Worm (Caenorhabditis elegans): ENCODE measurements around the gene Y79H2A.4.

The Y79H2A.4 gene

DNA sequence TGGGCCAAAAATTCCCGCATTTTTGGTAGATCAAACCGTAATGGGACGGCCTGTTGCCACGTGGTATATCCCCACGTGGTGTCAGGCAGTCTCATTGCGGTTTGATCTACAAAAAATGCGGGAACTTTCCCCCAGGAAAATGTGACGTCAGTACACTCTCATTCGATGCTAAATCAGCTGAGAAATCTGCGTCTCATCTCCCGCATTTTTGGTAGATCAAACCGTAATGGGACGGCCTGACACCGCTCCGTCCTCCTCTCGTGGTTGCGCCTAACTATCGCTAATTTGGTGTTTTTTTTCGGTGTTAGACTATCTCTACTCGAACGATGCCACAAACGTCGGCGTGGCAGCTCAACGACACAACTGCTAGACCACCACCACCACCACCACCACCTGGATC lies 20.3 kb downstream of the Y79H2A.4 start, which contains the start of gene zyg-8:
Gene zyg-8 (plus strand): TSS at position 301 of the 400 bp plus-strand sequence.
- TF ChIP-seq dmd-4 (tag; optimal IDR thresholded peaks at IDR 0.05) (no peak), alr-1 (tag; optimal IDR thresholded peaks at IDR 0.05) (no peak), ceh-82 (tag; optimal IDR thresholded peaks at IDR 0.05) (no peak)

DNA sequence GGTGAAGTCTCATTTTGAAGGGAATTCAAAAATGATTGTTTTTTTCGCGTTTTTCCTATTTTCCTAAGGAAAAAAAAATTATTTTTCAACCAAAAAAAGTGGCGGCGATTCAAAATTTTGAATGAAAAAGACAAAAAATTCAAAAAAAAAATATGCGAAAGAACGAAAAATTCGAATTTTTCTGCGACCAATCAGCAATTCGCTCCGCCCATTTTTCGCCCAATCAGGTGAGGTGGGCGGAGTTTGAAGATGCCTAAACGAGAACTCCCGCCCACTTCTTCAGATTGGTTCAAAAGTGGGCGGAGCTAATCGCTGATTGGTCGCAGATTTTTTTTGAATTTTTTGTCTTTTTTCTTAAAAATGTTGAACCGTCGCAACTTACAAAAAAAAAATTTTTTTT lies 22.8 kb downstream of the Y79H2A.4 start:
- TF ChIP-seq dmd-4 (tag; optimal IDR thresholded peaks at IDR 0.05): no peak
- TF ChIP-seq blmp-1 (tag; optimal IDR thresholded peaks at IDR 0.05; ENCODE audit: insufficient read depth): no peak
- TF ChIP-seq alr-1 (tag; optimal IDR thresholded peaks at IDR 0.05): no peak
- no peak for TF ChIP-seq ztf-1 (GFP tag; conservative IDR thresholded peaks at IDR 0.05)
- TF ChIP-seq elt-1 (tag; optimal IDR thresholded peaks at IDR 0.05): no peak
- TF ChIP-seq Y55F3AM.14 (GFP tag; optimal IDR thresholded peaks at IDR 0.05): no peak
- no peak for TF ChIP-seq nhr-25 (tag; optimal IDR thresholded peaks at IDR 0.05)
- no peak for TF ChIP-seq aly-2 (tag; optimal IDR thresholded peaks at IDR 0.05)
- no peak for TF ChIP-seq nhr-12 (tag; optimal IDR thresholded peaks at IDR 0.05)
- no peak for TF ChIP-seq unc-55 (GFP tag; optimal IDR thresholded peaks at IDR 0.05)
- no peak for TF ChIP-seq nhr-77 (tag; optimal IDR thresholded peaks at IDR 0.05)
- no peak for TF ChIP-seq nhr-23 (tag; optimal IDR thresholded peaks at IDR 0.05)
- TF ChIP-seq sma-3 (GFP tag; optimal IDR thresholded peaks at IDR 0.05): no peak
- no peak for TF ChIP-seq lin-39 (tag; optimal IDR thresholded peaks at IDR 0.05)
- TF ChIP-seq elt-3 (tag; optimal IDR thresholded peaks at IDR 0.05): no peak
- TF ChIP-seq sma-9 (GFP tag; optimal IDR thresholded peaks at IDR 0.05): no peak
- TF ChIP-seq sma-9 (tag; optimal IDR thresholded peaks at IDR 0.05): no peak

DNA sequence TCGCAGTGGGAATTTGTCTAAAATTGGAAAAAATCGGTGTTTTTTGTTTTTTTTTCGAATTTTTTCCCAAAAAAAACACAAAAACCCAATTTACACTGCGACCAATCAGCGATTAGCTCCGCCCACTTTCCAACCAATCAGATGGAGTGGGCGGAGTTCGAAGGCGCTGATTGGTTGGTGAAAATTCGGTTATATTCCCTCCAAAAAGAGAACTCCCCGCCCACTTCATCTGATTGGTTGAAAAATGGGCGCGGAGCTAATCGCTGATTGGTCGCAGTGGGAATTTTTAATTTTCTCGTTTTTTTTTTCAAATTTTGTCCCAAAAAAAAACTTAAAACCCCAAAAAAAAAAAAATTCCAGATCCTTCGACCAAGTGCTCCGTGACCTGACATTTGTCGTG lies 23.4 kb downstream of the Y79H2A.4 start:
- no peak for TF ChIP-seq ceh-82 (tag; optimal IDR thresholded peaks at IDR 0.05)
- no peak for TF ChIP-seq unc-55 (GFP tag; optimal IDR thresholded peaks at IDR 0.05)
- no peak for TF ChIP-seq lsy-2 (tag; optimal IDR thresholded peaks at IDR 0.05)
- no peak for TF ChIP-seq F13H6.1 (tag; optimal IDR thresholded peaks at IDR 0.05)

ce11 chrIII:12067736-12068135 lies 26.6 kb downstream of the Y79H2A.4 start:
- no peak for TF ChIP-seq alr-1 (tag; optimal IDR thresholded peaks at IDR 0.05)
- TF ChIP-seq elt-1 (tag; optimal IDR thresholded peaks at IDR 0.05): no peak
- no peak for TF ChIP-seq skn-1 (tag; optimal IDR thresholded peaks at IDR 0.05)
- TF ChIP-seq egl-27 (tag; optimal IDR thresholded peaks at IDR 0.05): no peak
- no peak for TF ChIP-seq blmp-1 (tag; optimal IDR thresholded peaks at IDR 0.05; ENCODE audit: insufficient read depth)
- no peak for TF ChIP-seq sma-9 (GFP tag; optimal IDR thresholded peaks at IDR 0.05)
- TF ChIP-seq sma-9 (tag; optimal IDR thresholded peaks at IDR 0.05): no peak
- TF ChIP-seq fos-1 (tag; optimal IDR thresholded peaks at IDR 0.05): no peak
- no peak for TF ChIP-seq ztf-1 (GFP tag; conservative IDR thresholded peaks at IDR 0.05)
- TF ChIP-seq snpc-4 (tag; optimal IDR thresholded peaks at IDR 0.05): no peak

DNA sequence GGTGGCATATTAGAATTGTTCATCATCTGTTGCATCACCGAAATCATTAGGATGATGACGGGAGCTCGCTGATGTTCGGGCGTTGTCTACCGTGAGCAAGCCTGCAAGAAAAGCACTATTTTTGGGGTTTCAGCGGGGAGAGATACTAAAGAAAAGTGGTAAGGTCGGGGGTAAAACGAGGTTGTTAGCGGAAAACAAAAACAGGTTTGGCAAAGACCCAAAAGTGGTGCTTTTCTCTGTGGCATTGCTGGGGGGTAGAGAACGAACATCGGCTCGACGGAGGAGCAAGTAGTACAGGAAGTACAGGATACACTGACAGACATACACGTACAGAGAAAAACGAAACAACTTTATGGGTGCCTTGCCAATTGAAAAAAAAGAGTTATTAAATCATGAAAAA lies 36.4 kb downstream of the Y79H2A.4 start, which contains the start of gene php-3:
Gene php-3 (minus strand): TSS at position 101 of the 400 bp plus-strand sequence.
- TF ChIP-seq dmd-4 (tag; optimal IDR thresholded peaks at IDR 0.05) (no peak), F13H6.1 (tag; optimal IDR thresholded peaks at IDR 0.05) (no peak)

DNA sequence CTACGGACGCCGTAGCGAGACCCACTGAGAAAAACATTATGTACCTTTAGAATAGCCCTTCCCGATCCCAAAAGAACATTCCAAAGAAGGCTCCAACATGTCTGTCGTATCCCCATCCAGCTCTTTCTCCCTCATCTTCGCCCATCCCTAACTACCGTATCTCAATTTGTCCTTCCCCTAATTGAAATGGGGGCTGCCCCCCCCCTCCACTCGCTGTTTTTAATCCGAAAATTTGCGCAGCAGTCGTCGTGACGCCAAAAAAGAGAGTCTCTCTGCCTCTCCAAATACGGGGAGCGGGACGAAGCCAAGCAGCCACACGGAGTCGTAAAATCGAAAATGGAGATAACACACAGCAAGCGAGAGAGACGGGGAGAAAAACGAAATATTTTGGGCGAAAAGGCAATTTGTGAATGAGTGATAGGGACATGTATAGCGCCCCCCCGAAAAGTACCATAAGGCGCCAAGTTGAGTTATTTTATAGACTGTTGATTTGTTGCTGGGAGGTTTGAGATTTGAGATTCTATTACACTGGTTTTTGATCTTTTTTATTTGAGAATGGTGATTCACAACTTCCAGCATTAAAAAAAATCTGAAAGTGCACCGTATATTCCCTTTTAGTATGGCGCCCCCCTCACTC lies 41.0 kb downstream of the Y79H2A.4 start:
- TF ChIP-seq ztf-11 (tag; optimal IDR thresholded peaks at IDR 0.05): no peak
- TF ChIP-seq nhr-6 (tag; optimal IDR thresholded peaks at IDR 0.05): no peak
- TF ChIP-seq sem-4 (tag; optimal IDR thresholded peaks at IDR 0.05): peak; percentile 45
- TF ChIP-seq lsy-2 (tag; optimal IDR thresholded peaks at IDR 0.05): peak in 1 of 2 experiments; percentile 23
- peak; percentile 33 for TF ChIP-seq sma-3 (GFP tag; optimal IDR thresholded peaks at IDR 0.05)
- TF ChIP-seq R02D3.7 (tag; optimal IDR thresholded peaks at IDR 0.05): no peak
- no peak for TF ChIP-seq ztf-1 (GFP tag; conservative IDR thresholded peaks at IDR 0.05)
- TF ChIP-seq sma-9 (GFP tag; optimal IDR thresholded peaks at IDR 0.05): no peak
- no peak for TF ChIP-seq sma-9 (tag; optimal IDR thresholded peaks at IDR 0.05)
- TF ChIP-seq fos-1 (tag; optimal IDR thresholded peaks at IDR 0.05): no peak
- TF ChIP-seq ama-1 (optimal IDR thresholded peaks at IDR 0.05): no peak

DNA sequence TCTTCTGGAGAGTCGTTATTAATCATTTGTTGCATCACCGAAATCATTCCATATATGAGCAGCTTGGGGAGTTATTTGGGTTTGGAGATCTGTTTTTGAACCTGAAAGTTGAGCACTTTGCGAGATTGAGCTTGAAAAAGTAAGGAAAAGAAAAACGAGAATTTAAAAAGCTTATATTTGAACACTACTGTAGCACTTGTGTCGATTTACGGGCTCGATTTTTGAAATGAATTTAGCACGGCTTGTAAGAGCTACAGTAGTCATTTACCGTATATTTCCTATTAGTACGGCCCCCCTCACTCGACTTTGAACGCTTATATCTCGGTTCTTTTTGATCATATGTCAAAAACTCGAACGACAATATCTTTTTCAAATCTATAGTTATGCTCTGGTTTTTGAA lies 43.1 kb downstream of the Y79H2A.4 start, which contains the start of gene nob-1:
Gene nob-1 (minus strand): TSS at position 101 of the 400 bp plus-strand sequence.
- TF ChIP-seq ztf-11 (tag; optimal IDR thresholded peaks at IDR 0.05) (no peak), Y55F3AM.14 (GFP tag; optimal IDR thresholded peaks at IDR 0.05) (no peak), ztf-1 (GFP tag; conservative IDR thresholded peaks at IDR 0.05) (no peak), nhr-129 (tag; optimal IDR thresholded peaks at IDR 0.05) (no peak), skn-1 (tag; optimal IDR thresholded peaks at IDR 0.05) (no peak), ama-1 (optimal IDR thresholded peaks at IDR 0.05) (no peak), lsy-2 (tag; optimal IDR thresholded peaks at IDR 0.05) (no peak), nhr-25 (tag; optimal IDR thresholded peaks at IDR 0.05) (no peak), lin-13 (GFP tag; optimal IDR thresholded peaks at IDR 0.05) (no peak), mdl-1 (tag; optimal IDR thresholded peaks at IDR 0.05) (no peak), zag-1 (tag; optimal IDR thresholded peaks at IDR 0.05) (no peak), gmeb-1 (tag; optimal IDR thresholded peaks at IDR 0.05) (no peak), nhr-10 (tag; optimal IDR thresholded peaks at IDR 0.05) (no peak), R02D3.7 (tag; optimal IDR thresholded peaks at IDR 0.05) (no peak), crh-2 (tag; optimal IDR thresholded peaks at IDR 0.05) (no peak), ztf-4 (tag; optimal IDR thresholded peaks at IDR 0.05) (no peak)
